Worm (Caenorhabditis elegans) whole organism, L1 larva: Measurements from ENCODE around the gene eea-1.

Source experiments
- aly-2 ChIP-seq: fragments of 150-350 bp; optimal IDR thresholded peaks from 2 replicates; lab custom pipeline; 2014; ENCODE audit warnings: missing biosample characterization, missing genetic modification characterization
- ceh-82 ChIP-seq, 3 experiments: fragments of 150-350 bp in 1 of 3; sonication (generic microtip) in 2 of 3; optimal IDR thresholded peaks; 2 replicates each; lab custom pipeline; 2014 to 2017; ENCODE audit warnings: missing biosample characterization in 3 of 3, missing genetic modification characterization in 3 of 3
- lin-13 ChIP-seq: fragments of 150-350 bp; optimal IDR thresholded peaks from 2 replicates; lab custom pipeline; 2014; ENCODE audit warnings: missing biosample characterization, missing genetic modification reagents, missing genetic modification characterization
- nhr-28 ChIP-seq: fragments of 150-350 bp; optimal IDR thresholded peaks from 2 replicates; lab custom pipeline; 2014; ENCODE audit warnings: missing biosample characterization, missing genetic modification characterization
- pag-3 ChIP-seq: sonication (generic microtip); optimal IDR thresholded peaks from 2 replicates; lab custom pipeline; 2017; ENCODE audit warnings: missing genetic modification characterization, mild to moderate bottlenecking, missing compliant biosample characterization, antibody characterized with exemption, borderline replicate concordance; ENCODE audit not compliant: insufficient read depth
- rnt-1 ChIP-seq: sonication (generic microtip); optimal IDR thresholded peaks from 2 replicates; lab custom pipeline; 2016; ENCODE audit warnings: mild to moderate bottlenecking, missing genetic modification characterization, moderate library complexity, missing compliant biosample characterization
- snpc-4 ChIP-seq: fragments of 150-350 bp; optimal IDR thresholded peaks from 2 replicates; lab custom pipeline; 2014; ENCODE audit warnings: missing biosample characterization, missing genetic modification characterization

ce11 chrV:13511618-13512017 lies 14.4 kb upstream of the eea-1 start, which contains the start of gene avr-15:
- TF ChIP-seq lin-13 (GFP tag; lab: Kevin White, UChicago) (no peak), snpc-4 (no peak), aly-2 (tag; lab: Kevin White, UChicago) (no peak), pag-3 (tag; lab: Kevin White, UChicago) (no peak), ceh-82 (tag; optimal IDR thresholded peaks at IDR 0.05; lab: Kevin White, UChicago) (no peak), rnt-1 (tag; lab: Kevin White, UChicago) (no peak), nhr-28 (tag; lab: Kevin White, UChicago) (no peak)
